Worm (Caenorhabditis elegans) whole organism, mixed stage, embryonic: ENCODE data around the gene C12D8.13.

Experiments used
- ces-1 ChIP-seq: fragments of 150-350 bp; optimal IDR thresholded peaks from 2 replicates; lab custom pipeline; 2014; ENCODE audit warnings: missing biosample characterization, missing genetic modification reagents, missing genetic modification characterization
- elt-1 ChIP-seq: sonication (generic microtip); optimal IDR thresholded peaks from 2 replicates; lab custom pipeline; 2017; ENCODE audit warnings: missing genetic modification characterization, mild to moderate bottlenecking, missing compliant biosample characterization, antibody characterized with exemption, moderate library complexity, borderline replicate concordance; ENCODE audit not compliant: insufficient read depth
- lsy-2 ChIP-seq: fragments of 150-350 bp; optimal IDR thresholded peaks from 2 replicates; lab custom pipeline; 2014; ENCODE audit warnings: missing biosample characterization, missing genetic modification characterization
- mab-5 ChIP-seq: fragments of 150-350 bp; optimal IDR thresholded peaks from 2 replicates; lab custom pipeline; 2014; ENCODE audit warnings: missing biosample characterization, missing genetic modification characterization
- mep-1 ChIP-seq: fragments of 150-350 bp; optimal IDR thresholded peaks from 2 replicates; lab custom pipeline; 2017; ENCODE audit warnings: missing biosample characterization, missing genetic modification reagents, missing genetic modification characterization, inconsistent platforms
- nhr-237 ChIP-seq: fragments of 150-350 bp; optimal IDR thresholded peaks from 2 replicates; lab custom pipeline; 2014; ENCODE audit warnings: missing biosample characterization, missing genetic modification characterization
- pha-4 ChIP-seq: fragments of 150-350 bp; optimal IDR thresholded peaks from 2 replicates; lab custom pipeline; 2018; ENCODE audit warnings: missing biosample characterization, missing genetic modification reagents, missing genetic modification characterization
- snpc-4 ChIP-seq: fragments of 150-350 bp; optimal IDR thresholded peaks from 2 replicates; lab custom pipeline; 2014; ENCODE audit warnings: missing biosample characterization, missing genetic modification characterization
- sptf-1 ChIP-seq: sonication (generic microtip); optimal IDR thresholded peaks from 2 replicates; lab custom pipeline; 2017; ENCODE audit warnings: mild to moderate bottlenecking, missing genetic modification characterization, moderate library complexity, missing compliant biosample characterization
- unc-62 ChIP-seq: fragments of 150-350 bp; optimal IDR thresholded peaks from 2 replicates; lab custom pipeline; 2014; ENCODE audit warnings: missing biosample characterization, missing genetic modification reagents, missing genetic modification characterization
- ztf-11 ChIP-seq: fragments of 150-350 bp; optimal IDR thresholded peaks from 2 replicates; lab custom pipeline; 2014; ENCODE audit warnings: missing biosample characterization, missing genetic modification characterization

ce11 chrV:10246967-10247366 is 26.5 kb upstream of the C12D8.13 start:
- TF ChIP-seq ztf-11 (no peak), nhr-237 (tag; lab: Kevin White, UChicago) (no peak), lsy-2 (tag; lab: Kevin White, UChicago) (no peak), unc-62 (GFP tag; lab: Kevin White, UChicago) (no peak), pha-4 (tag; lab: Kevin White, UChicago) (peak; percentile 75), snpc-4 (tag; lab: Kevin White, UChicago) (no peak), ces-1 (no peak), mep-1 (tag; lab: Kevin White, UChicago) (no peak), sptf-1 (tag; lab: Kevin White, UChicago) (no peak), mab-5 (tag; lab: Kevin White, UChicago) (no peak), elt-1 (no peak)
